Fruit fly (Drosophila melanogaster) whole organism, prepupa: ENCODE results near the gene prtp.

Source experiments
- Blimp-1 ChIP-seq: fragments of 200-800 bp; sonication (Bioruptor generic); optimal IDR thresholded peaks from 3 replicates; lab custom pipeline; 2017; ENCODE audit warnings: missing biosample characterization, missing genetic modification characterization, mild to moderate bottlenecking, moderate library complexity, missing genetic modification reagents
- CG10631 ChIP-seq: fragments of 200-800 bp; sonication (Bioruptor generic); optimal IDR thresholded peaks from 2 replicates; lab custom pipeline; 2016; ENCODE audit warnings: missing biosample characterization, missing genetic modification characterization
- CG10669 ChIP-seq: fragments of 200-800 bp; sonication (Bioruptor generic); optimal IDR thresholded peaks from 3 replicates; lab custom pipeline; 2018; ENCODE audit warnings: missing biosample characterization, mild to moderate bottlenecking, missing genetic modification characterization, moderate library complexity
- CG11294 ChIP-seq: fragments of 200-800 bp; sonication (Bioruptor generic); IDR thresholded peaks from 2 replicates; pipeline ENCODE4 v1.3.6; 2022; ENCODE audit warnings: missing biosample characterization, missing genetic modification characterization
- CG11762 ChIP-seq: fragments of 200-800 bp; sonication (Bioruptor generic); optimal IDR thresholded peaks from 3 replicates; lab custom pipeline; 2016; ENCODE audit warnings: missing biosample characterization, missing genetic modification characterization; ENCODE audit not compliant: insufficient read depth
- CG15336 ChIP-seq: fragments of 200-800 bp; sonication (Bioruptor generic); IDR thresholded peaks from 2 replicates; pipeline ENCODE4 v1.3.6; 2022; ENCODE audit warnings: missing biosample characterization, missing genetic modification characterization
- CG16779 ChIP-seq: fragments of 200-800 bp; sonication (Bioruptor generic); optimal IDR thresholded peaks from 3 replicates; lab custom pipeline; 2017; ENCODE audit warnings: missing biosample characterization, mild to moderate bottlenecking, missing genetic modification characterization
- CG3032 ChIP-seq: fragments of 200-800 bp; optimal IDR thresholded peaks from 2 replicates; lab custom pipeline; 2019; ENCODE audit warnings: missing biosample characterization, mild to moderate bottlenecking, missing genetic modification characterization, moderate library complexity
- CG31627 ChIP-seq: fragments of 200-800 bp; sonication (Bioruptor generic); optimal IDR thresholded peaks from 3 replicates; lab custom pipeline; 2016; ENCODE audit warnings: missing biosample characterization, missing genetic modification characterization
- CG32006 ChIP-seq: fragments of 200-800 bp; sonication (Bioruptor generic); optimal IDR thresholded peaks from 3 replicates; lab custom pipeline; 2017; ENCODE audit warnings: missing biosample characterization, mild to moderate bottlenecking, missing genetic modification characterization
- CG34406 ChIP-seq: fragments of 200-800 bp; sonication (Bioruptor generic); optimal IDR thresholded peaks from 3 replicates; lab custom pipeline; 2016; ENCODE audit warnings: missing biosample characterization, missing genetic modification characterization
- CG3919 ChIP-seq: fragments of 200-800 bp; sonication (Bioruptor generic); optimal IDR thresholded peaks from 3 replicates; lab custom pipeline; 2016; ENCODE audit warnings: missing biosample characterization, missing genetic modification characterization
- CG4318 ChIP-seq: fragments of 200-800 bp; sonication (Bioruptor generic); optimal IDR thresholded peaks from 3 replicates; lab custom pipeline; 2017; ENCODE audit warnings: missing biosample characterization, mild to moderate bottlenecking, missing genetic modification characterization
- CG6163 ChIP-seq: fragments of 200-800 bp; sonication (Bioruptor generic); IDR thresholded peaks from 3 replicates; pipeline ENCODE4 v1.3.6; 2022; ENCODE audit warnings: missing biosample characterization, missing genetic modification characterization
- CG6854 ChIP-seq: fragments of 200-800 bp; sonication (Bioruptor generic); optimal IDR thresholded peaks from 2 replicates; lab custom pipeline; 2017; ENCODE audit warnings: missing biosample characterization, mild to moderate bottlenecking, missing genetic modification characterization
- CG7368 ChIP-seq: fragments of 200-800 bp; sonication (Bioruptor generic); optimal IDR thresholded peaks from 3 replicates; lab custom pipeline; 2016; ENCODE audit warnings: missing biosample characterization, missing genetic modification characterization
- CG8119 ChIP-seq: fragments of 200-800 bp; sonication (Bioruptor generic); IDR thresholded peaks from 3 replicates; pipeline ENCODE4 v1.3.6; 2022; ENCODE audit warnings: missing biosample characterization, missing genetic modification characterization
- CG8319 ChIP-seq: fragments of 200-800 bp; sonication (Bioruptor generic); optimal IDR thresholded peaks from 3 replicates; lab custom pipeline; 2016; ENCODE audit warnings: missing biosample characterization, missing genetic modification characterization
- CG9139 ChIP-seq: fragments of 200-800 bp; sonication (Bioruptor generic); optimal IDR thresholded peaks from 3 replicates; lab custom pipeline; 2017; ENCODE audit warnings: missing biosample characterization, mild to moderate bottlenecking, missing genetic modification characterization
- Eip75B ChIP-seq: fragments of 200-800 bp; sonication (Bioruptor generic); optimal IDR thresholded peaks from 3 replicates; lab custom pipeline; 2016; ENCODE audit warnings: missing biosample characterization, missing genetic modification characterization
- Eip78C ChIP-seq: fragments of 200-800 bp; sonication (Bioruptor generic); peaks from one replicate; lab custom pipeline; 2016; ENCODE audit warnings: missing biosample characterization, missing genetic modification characterization
- Eip93F ChIP-seq: fragments of 200-800 bp; sonication (Bioruptor generic); optimal IDR thresholded peaks from 2 replicates; lab custom pipeline; 2016; ENCODE audit warnings: missing biosample characterization, mild to moderate bottlenecking, missing genetic modification characterization
- Ets96B ChIP-seq: fragments of 200-800 bp; optimal IDR thresholded peaks from 2 replicates; lab custom pipeline; 2019; ENCODE audit warnings: missing biosample characterization, mild to moderate bottlenecking, missing genetic modification characterization, moderate library complexity
- Gug ChIP-seq: fragments of 200-800 bp; sonication (Bioruptor generic); IDR thresholded peaks from 2 replicates; pipeline ENCODE4 v1.3.6; 2022; ENCODE audit warnings: missing biosample characterization, missing genetic modification characterization
- Hr38 ChIP-seq: sonication (Bioruptor generic); optimal IDR thresholded peaks from 2 replicates; lab custom pipeline; 2016; ENCODE audit warnings: missing biosample characterization, missing genetic modification characterization
- Hr4 ChIP-seq: fragments of 200-800 bp; sonication (Bioruptor generic); optimal IDR thresholded peaks from 3 replicates; lab custom pipeline; 2016; ENCODE audit warnings: missing biosample characterization, missing genetic modification characterization
- Met ChIP-seq: fragments of 200-800 bp; sonication (Bioruptor generic); optimal IDR thresholded peaks from 3 replicates; lab custom pipeline; 2016; ENCODE audit warnings: missing biosample characterization, missing genetic modification characterization
- OdsH ChIP-seq: fragments of 200-800 bp; sonication (Bioruptor generic); optimal IDR thresholded peaks from 3 replicates; lab custom pipeline; 2016; ENCODE audit warnings: missing biosample characterization, missing genetic modification characterization
- Sox102F ChIP-seq: fragments of 200-800 bp; sonication (Bioruptor generic); optimal IDR thresholded peaks from 2 replicates; lab custom pipeline; 2016; ENCODE audit warnings: missing biosample characterization, mild to moderate bottlenecking, missing genetic modification characterization
- Sox14 ChIP-seq: fragments of 200-800 bp; sonication (Bioruptor generic); optimal IDR thresholded peaks from 3 replicates; lab custom pipeline; 2016; ENCODE audit warnings: missing biosample characterization, missing genetic modification characterization
- achi ChIP-seq: fragments of 200-800 bp; sonication (Bioruptor generic); optimal IDR thresholded peaks from 3 replicates; lab custom pipeline; 2016; ENCODE audit warnings: missing biosample characterization, missing genetic modification characterization
- acj6 ChIP-seq: fragments of 200-800 bp; sonication (Bioruptor generic); optimal IDR thresholded peaks from 3 replicates; lab custom pipeline; 2016; ENCODE audit warnings: missing biosample characterization, missing genetic modification characterization
- dac ChIP-seq: fragments of 200-800 bp; sonication (Bioruptor generic); optimal IDR thresholded peaks from 2 replicates; lab custom pipeline; 2017; ENCODE audit warnings: missing biosample characterization, mild to moderate bottlenecking, missing genetic modification characterization
- dsx ChIP-seq: fragments of 200-800 bp; optimal IDR thresholded peaks from 3 replicates; lab custom pipeline; 2019; ENCODE audit warnings: missing biosample characterization, mild to moderate bottlenecking, missing genetic modification characterization, moderate library complexity; ENCODE audit not compliant: poor library complexity, severe bottlenecking
- eg ChIP-seq: fragments of 200-800 bp; sonication (Bioruptor generic); IDR thresholded peaks from 3 replicates; pipeline ENCODE4 v1.3.6; 2022; ENCODE audit warnings: missing biosample characterization, missing genetic modification characterization
- esn ChIP-seq: fragments of 200-800 bp; sonication (Bioruptor generic); optimal IDR thresholded peaks from 2 replicates; lab custom pipeline; 2016; ENCODE audit warnings: missing biosample characterization, mild to moderate bottlenecking, missing genetic modification characterization, moderate library complexity
- fd59A ChIP-seq: fragments of 200-800 bp; sonication (Bioruptor generic); optimal IDR thresholded peaks from 2 replicates; lab custom pipeline; 2017; ENCODE audit warnings: missing biosample characterization, mild to moderate bottlenecking, missing genetic modification characterization, missing genetic modification reagents
- fkh ChIP-seq: fragments of 200-800 bp; sonication (Bioruptor generic); optimal IDR thresholded peaks from 3 replicates; lab custom pipeline; 2017; ENCODE audit warnings: missing biosample characterization, mild to moderate bottlenecking, missing genetic modification characterization, moderate library complexity
- lz ChIP-seq: fragments of 200-800 bp; sonication (Bioruptor generic); optimal IDR thresholded peaks from 3 replicates; lab custom pipeline; 2016; ENCODE audit warnings: missing biosample characterization, missing genetic modification characterization
- net ChIP-seq: fragments of 200-800 bp; sonication (Bioruptor generic); optimal IDR thresholded peaks from 3 replicates; lab custom pipeline; 2016; ENCODE audit warnings: missing biosample characterization, missing genetic modification characterization
- salr ChIP-seq, 2 experiments: fragments of 200-800 bp; sonication (Bioruptor generic); optimal IDR thresholded peaks; 3 replicates each; lab custom pipeline; 2016 to 2018; ENCODE audit warnings: missing biosample characterization in 2 of 2, missing genetic modification characterization in 2 of 2, mild to moderate bottlenecking in 1 of 2
- spab ChIP-seq: fragments of 200-800 bp; sonication (Bioruptor generic); optimal IDR thresholded peaks from 2 replicates; lab custom pipeline; 2017; ENCODE audit warnings: missing biosample characterization, mild to moderate bottlenecking, missing genetic modification characterization, missing genetic modification reagents
- ss ChIP-seq, 2 experiments: fragments of 200-800 bp; sonication (Bioruptor generic); optimal IDR thresholded peaks; 2 replicates in 1 of 2; 3 replicates in 1 of 2; lab custom pipeline; 2017 to 2018; ENCODE audit warnings: mild to moderate bottlenecking in 2 of 2, missing biosample characterization in 2 of 2, missing genetic modification characterization in 2 of 2, moderate library complexity in 1 of 2
- topi ChIP-seq: fragments of 200-800 bp; sonication (Bioruptor generic); optimal IDR thresholded peaks from 3 replicates; lab custom pipeline; 2016; ENCODE audit warnings: missing biosample characterization, missing genetic modification characterization
- vri ChIP-seq: fragments of 200-800 bp; sonication (Bioruptor generic); optimal IDR thresholded peaks from 3 replicates; lab custom pipeline; 2016; ENCODE audit warnings: missing biosample characterization, mild to moderate bottlenecking, missing genetic modification characterization

prtp gene

DNA sequence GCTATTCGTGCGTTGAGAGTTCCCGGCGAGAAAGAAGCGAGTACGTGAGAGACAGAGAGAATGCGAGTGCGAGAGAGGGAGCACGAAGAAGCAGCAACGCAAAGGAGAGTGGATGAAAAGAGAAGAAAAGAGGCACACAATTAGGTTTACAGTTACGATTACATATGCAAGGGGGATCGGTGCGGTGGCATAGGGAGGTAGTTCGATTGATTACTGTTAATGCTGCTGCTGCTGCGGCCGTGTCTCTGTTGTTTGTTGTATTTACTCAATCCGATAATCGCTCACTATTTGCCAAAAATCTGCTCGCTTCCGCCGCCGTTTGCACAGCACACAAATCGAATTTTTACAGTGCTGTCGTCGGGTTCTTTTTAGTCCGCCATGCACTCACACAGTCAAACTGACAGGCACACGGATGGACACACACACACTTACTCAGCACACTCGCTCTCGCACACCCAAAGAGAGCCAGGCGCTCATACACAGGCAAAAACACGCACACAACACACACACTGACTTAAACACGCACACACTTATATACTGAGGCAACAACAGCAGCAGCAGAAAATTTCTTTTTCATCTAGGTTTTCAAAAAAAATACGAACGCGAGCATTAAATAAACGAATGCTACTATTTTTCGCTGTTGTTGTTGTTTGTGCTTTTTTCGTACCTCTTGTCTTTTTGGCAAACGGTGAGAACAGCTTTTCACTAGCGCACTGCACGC is 2.6 kb upstream of the prtp start (continued):
- TF ChIP-seq CG9139 (GFP tag; lab: Kevin White, UChicago) (peak; percentile 45), Gug (GFP tag; lab: Robert Waterston, UW) (no peak), CG10631 (GFP tag; lab: Kevin White, UChicago) (no peak), Eip93F (no peak), CG4318 (no peak), Eip75B (GFP tag; lab: Kevin White, UChicago) (peak; percentile 22), Sox14 (peak; percentile 36), Eip78C (GFP tag; lab: Kevin White, UChicago) (peak; percentile 70), CG6163 (GFP tag; lab: Robert Waterston, UW) (no peak; the same call in 2 of the 3 replicates), dsx (peak; percentile 51), OdsH (no peak), net (no peak), CG7368 (GFP tag; lab: Kevin White, UChicago) (no peak), CG34406 (no peak), esn (GFP tag; lab: Kevin White, UChicago) (no peak), Ets96B (tag; lab: Kevin White, UChicago) (peak; percentile 6), Sox102F (no peak), CG15336 (peak; percentile 60), acj6 (GFP tag; lab: Kevin White, UChicago) (no peak), eg (GFP tag; lab: Robert Waterston, UW) (0 out of 3 replicates have a peak, but pooled peaks have one; percentile 43), Hr38 (GFP tag; lab: Kevin White, UChicago) (no peak), CG32006 (GFP tag; lab: Kevin White, UChicago) (peak; percentile 39), Blimp-1 (GFP tag; lab: Kevin White, UChicago) (no peak)

- TF ChIP-seq CG15336 (peak; percentile 67), CG9139 (GFP tag; lab: Kevin White, UChicago) (peak; percentile 37), net (no peak), CG10669 (GFP tag; lab: Kevin White, UChicago) (peak; percentile 19), CG32006 (GFP tag; lab: Kevin White, UChicago) (peak; percentile 66), CG31627 (peak; percentile 9), salr (GFP tag; optimal IDR thresholded peaks at IDR 0.05; lab: Kevin White, UChicago) (peak in 1 of 2 experiments; percentile 12), topi (GFP tag; lab: Kevin White, UChicago) (peak; percentile 24), Eip75B (GFP tag; lab: Kevin White, UChicago) (no peak), Sox102F (peak; percentile 49), vri (GFP tag; lab: Kevin White, UChicago) (no peak), CG10631 (GFP tag; lab: Kevin White, UChicago) (no peak), dac (GFP tag; lab: Kevin White, UChicago) (peak; percentile 31), fd59A (no peak), CG34406 (peak; percentile 46), CG11762 (GFP tag; lab: Kevin White, UChicago) (peak; percentile 23), achi (GFP tag; lab: Kevin White, UChicago) (peak; percentile 29), Eip78C (GFP tag; lab: Kevin White, UChicago) (peak; percentile 80), Gug (GFP tag; lab: Robert Waterston, UW) (peak; percentile 51), CG6163 (GFP tag; lab: Robert Waterston, UW) (peak; percentile 83), Hr4 (peak; percentile 50), CG6854 (GFP tag; lab: Kevin White, UChicago) (no peak), Met (peak; percentile 47), Sox14 (peak; percentile 43), CG16779 (tag; lab: Kevin White, UChicago) (peak; percentile 14), lz (peak; percentile 58), fkh (GFP tag; lab: Kevin White, UChicago) (no peak), eg (GFP tag; lab: Robert Waterston, UW) (peak; percentile 73), CG8119 (GFP tag; lab: Robert Waterston, UW) (peak; percentile 40; the same call in 1 of the 3 replicates), CG3032 (tag; lab: Kevin White, UChicago) (peak; percentile 12), CG8319 (GFP tag; lab: Kevin White, UChicago) (no peak), spab (no peak), ss (GFP tag; optimal IDR thresholded peaks at IDR 0.05; lab: Kevin White, UChicago) (peak in 1 of 2 experiments; percentile 42), OdsH (no peak), CG3919 (GFP tag; lab: Kevin White, UChicago) (no peak), CG11294 (GFP tag; lab: Robert Waterston, UW) (peak; percentile 55), esn (GFP tag; lab: Kevin White, UChicago) (peak; percentile 49)
Measured at dm6 chrX:11714529-11715262, 1.9 kb upstream of the prtp start.
